Worm (Caenorhabditis elegans) whole organism, late embryonic: ENCODE results near the gene C02F5.12.

Experiments used
- C38D4.7 ChIP-seq: fragments of 200-800 bp; sonication (Bioruptor generic); optimal IDR thresholded peaks from 2 replicates; lab custom pipeline; 2018; ENCODE audit warnings: mild to moderate bottlenecking, missing genetic modification characterization, moderate library complexity, missing compliant biosample characterization
- F13H6.1 ChIP-seq: sonication (generic microtip); optimal IDR thresholded peaks from 2 replicates; lab custom pipeline; 2016; ENCODE audit warnings: missing genetic modification characterization, missing compliant biosample characterization
- K09A11.1 ChIP-seq: sonication (generic microtip); optimal IDR thresholded peaks from 2 replicates; lab custom pipeline; 2017; ENCODE audit warnings: antibody characterized with exemption, mild to moderate bottlenecking, missing genetic modification characterization, missing compliant biosample characterization; ENCODE audit not compliant: insufficient read depth
- T23F11.4 ChIP-seq: fragments of 200-800 bp; sonication (Bioruptor generic); optimal IDR thresholded peaks from 2 replicates; lab custom pipeline; 2018; ENCODE audit warnings: mild to moderate bottlenecking, missing genetic modification characterization, missing compliant biosample characterization
- ahr-1 ChIP-seq: sonication (generic microtip); optimal IDR thresholded peaks from 2 replicates; lab custom pipeline; 2016; ENCODE audit warnings: missing genetic modification characterization, missing compliant biosample characterization
- ceh-18 ChIP-seq: sonication (generic microtip); optimal IDR thresholded peaks from 2 replicates; lab custom pipeline; 2016; ENCODE audit warnings: missing genetic modification characterization, missing compliant biosample characterization
- ceh-2 ChIP-seq: sonication (generic microtip); optimal IDR thresholded peaks from 2 replicates; lab custom pipeline; 2016; ENCODE audit warnings: missing genotype, missing genetic modification characterization, missing compliant biosample characterization
- ceh-22 ChIP-seq: sonication (generic microtip); optimal IDR thresholded peaks from 2 replicates; lab custom pipeline; 2017; ENCODE audit warnings: missing biosample characterization, missing genetic modification characterization
- ceh-30 ChIP-seq: fragments of 150-350 bp; optimal IDR thresholded peaks from 2 replicates; lab custom pipeline; 2014; ENCODE audit warnings: missing biosample characterization, missing genetic modification characterization
- ceh-34 ChIP-seq: sonication (generic microtip); optimal IDR thresholded peaks from 2 replicates; lab custom pipeline; 2016; ENCODE audit warnings: mild to moderate bottlenecking, missing genetic modification characterization, missing compliant biosample characterization
- ceh-45 ChIP-seq: fragments of 200-800 bp; sonication (Bioruptor generic); IDR thresholded peaks from 2 replicates; pipeline ENCODE4 v1.3.6; 2022; ENCODE audit warnings: missing genetic modification reagents, missing genetic modification characterization, missing compliant biosample characterization
- ceh-6 ChIP-seq: fragments of 200-800 bp; sonication (Bioruptor generic); optimal IDR thresholded peaks from 2 replicates; lab custom pipeline; 2018; ENCODE audit warnings: mild to moderate bottlenecking, missing genetic modification characterization, missing compliant biosample characterization
- ceh-9 ChIP-seq: sonication (generic microtip); optimal IDR thresholded peaks from 2 replicates; lab custom pipeline; 2016; ENCODE audit warnings: mild to moderate bottlenecking, missing genetic modification characterization, inconsistent platforms, missing compliant biosample characterization
- dmd-4 ChIP-seq: sonication (generic microtip); optimal IDR thresholded peaks from 2 replicates; lab custom pipeline; 2016; ENCODE audit warnings: borderline replicate concordance, missing genetic modification characterization, missing compliant biosample characterization
- dve-1 ChIP-seq: sonication (generic microtip); optimal IDR thresholded peaks from 2 replicates; lab custom pipeline; 2017; ENCODE audit warnings: antibody characterized with exemption, mild to moderate bottlenecking, missing genetic modification characterization, missing compliant biosample characterization
- elt-2 ChIP-seq: sonication (generic microtip); optimal IDR thresholded peaks from 2 replicates; lab custom pipeline; 2016; ENCODE audit warnings: missing genetic modification reagents, missing genetic modification characterization, missing compliant biosample characterization
- ets-4 ChIP-seq: sonication (generic microtip); optimal IDR thresholded peaks from 2 replicates; lab custom pipeline; 2016; ENCODE audit warnings: missing genetic modification characterization, missing compliant biosample characterization
- eyg-1 ChIP-seq: sonication (generic microtip); optimal IDR thresholded peaks from 2 replicates; lab custom pipeline; 2016; ENCODE audit warnings: missing genotype, missing genetic modification characterization, missing compliant biosample characterization
- fax-1 ChIP-seq: sonication (generic microtip); optimal IDR thresholded peaks from 2 replicates; lab custom pipeline; 2016; ENCODE audit warnings: missing genotype, missing genetic modification characterization, missing compliant biosample characterization
- fkh-10 ChIP-seq: fragments of 150-350 bp; optimal IDR thresholded peaks from 2 replicates; lab custom pipeline; 2014; ENCODE audit warnings: missing biosample characterization, missing genetic modification reagents, missing genetic modification characterization
- gmeb-2 ChIP-seq: sonication (generic microtip); optimal IDR thresholded peaks from 2 replicates; lab custom pipeline; 2016; ENCODE audit warnings: missing genetic modification characterization, inconsistent platforms, missing compliant biosample characterization
- hlh-30 ChIP-seq: sonication (generic microtip); optimal IDR thresholded peaks from 2 replicates; lab custom pipeline; 2017; ENCODE audit warnings: antibody characterized with exemption, missing genetic modification characterization, missing compliant biosample characterization; ENCODE audit not compliant: insufficient read depth
- hlh-8 ChIP-seq: sonication (generic microtip); optimal IDR thresholded peaks from 2 replicates; lab custom pipeline; 2016; ENCODE audit warnings: missing genotype, missing genetic modification characterization, missing compliant biosample characterization
- lim-6 ChIP-seq: sonication (generic microtip); optimal IDR thresholded peaks from 2 replicates; lab custom pipeline; 2016; ENCODE audit warnings: missing genetic modification characterization, missing compliant biosample characterization
- lin-11 ChIP-seq: fragments of 200-800 bp; sonication (Bioruptor generic); optimal IDR thresholded peaks from 2 replicates; lab custom pipeline; 2018; ENCODE audit warnings: mild to moderate bottlenecking, missing genetic modification characterization, missing compliant biosample characterization
- madf-2 ChIP-seq: sonication (generic microtip); optimal IDR thresholded peaks from 2 replicates; lab custom pipeline; 2017; ENCODE audit warnings: missing genetic modification characterization, missing compliant biosample characterization
- mec-3 ChIP-seq: sonication (generic microtip); optimal IDR thresholded peaks from 2 replicates; lab custom pipeline; 2016; ENCODE audit warnings: borderline replicate concordance, missing genetic modification characterization, missing compliant biosample characterization
- nhr-11 ChIP-seq: fragments of 150-350 bp; optimal IDR thresholded peaks from 2 replicates; lab custom pipeline; 2014; ENCODE audit warnings: missing biosample characterization, missing genetic modification characterization
- nhr-232 ChIP-seq: sonication (generic microtip); optimal IDR thresholded peaks from 2 replicates; lab custom pipeline; 2016; ENCODE audit warnings: missing genetic modification characterization, missing compliant biosample characterization
- odd-2 ChIP-seq: sonication (generic microtip); optimal IDR thresholded peaks from 2 replicates; lab custom pipeline; 2017; ENCODE audit warnings: antibody characterized with exemption, mild to moderate bottlenecking, missing genetic modification characterization, missing compliant biosample characterization
- pat-9 ChIP-seq: fragments of 200-800 bp; sonication (Bioruptor generic); optimal IDR thresholded peaks from 2 replicates; lab custom pipeline; 2018; ENCODE audit warnings: mild to moderate bottlenecking, missing genetic modification characterization, moderate library complexity, missing compliant biosample characterization
- pax-1 ChIP-seq: fragments of 150-350 bp; optimal IDR thresholded peaks from 2 replicates; lab custom pipeline; 2014; ENCODE audit warnings: missing biosample characterization, missing genetic modification characterization
- rnt-1 ChIP-seq: sonication (generic microtip); optimal IDR thresholded peaks from 2 replicates; lab custom pipeline; 2016; ENCODE audit warnings: missing genetic modification characterization, missing compliant biosample characterization
- sdc-2 ChIP-seq: sonication (generic microtip); optimal IDR thresholded peaks from 2 replicates; lab custom pipeline; 2016; ENCODE audit warnings: missing genotype, missing genetic modification characterization, missing compliant biosample characterization
- sox-2 ChIP-seq: fragments of 200-800 bp; sonication (Bioruptor generic); IDR thresholded peaks from 2 replicates; pipeline ENCODE4 v1.3.6; 2022; ENCODE audit warnings: missing genetic modification reagents, missing genetic modification characterization, missing compliant biosample characterization
- tbx-2 ChIP-seq: sonication (generic microtip); optimal IDR thresholded peaks from 2 replicates; lab custom pipeline; 2016; ENCODE audit warnings: missing genetic modification characterization, missing compliant biosample characterization
- tbx-7 ChIP-seq: sonication (generic microtip); optimal IDR thresholded peaks from 2 replicates; lab custom pipeline; 2016; ENCODE audit warnings: missing genotype, missing genetic modification characterization, missing compliant biosample characterization
- ttx-3 ChIP-seq: sonication (generic microtip); optimal IDR thresholded peaks from 2 replicates; lab custom pipeline; 2016; ENCODE audit warnings: missing genetic modification reagents, missing genetic modification characterization, missing compliant biosample characterization
- unc-55 ChIP-seq: sonication (generic microtip); optimal IDR thresholded peaks from 2 replicates; lab custom pipeline; 2017; ENCODE audit warnings: missing biosample characterization, missing genetic modification reagents, missing genetic modification characterization
- unc-86 ChIP-seq: sonication (generic microtip); optimal IDR thresholded peaks from 2 replicates; lab custom pipeline; 2016; ENCODE audit warnings: missing genetic modification characterization, missing compliant biosample characterization
- ztf-16 ChIP-seq: sonication (generic microtip); optimal IDR thresholded peaks from 2 replicates; lab custom pipeline; 2017; ENCODE audit warnings: missing genetic modification characterization, missing compliant biosample characterization

Gene C02F5.12

ce11 chrIII:8237827-8238226 lies 5.0 kb downstream of the C02F5.12 start, which contains the start of gene tsp-2:
TSS of gene tsp-2 (minus strand) at chrIII:8237935.
- TF ChIP-seq ahr-1 (tag; lab: Kevin White, UChicago), result no peak
- peak; percentile 71 for TF ChIP-seq elt-2 (tag; lab: Kevin White, UChicago)

- TF ChIP-seq ztf-16 (tag; lab: Kevin White, UChicago), result no peak
- no peak for TF ChIP-seq madf-2
- TF ChIP-seq ceh-30 (tag; lab: Kevin White, UChicago), result no peak
- no peak for TF ChIP-seq pat-9 (tag; lab: Kevin White, UChicago)
- no peak for TF ChIP-seq sdc-2
- TF ChIP-seq hlh-30 (tag; lab: Kevin White, UChicago), result no peak
- no peak for TF ChIP-seq tbx-7
- TF ChIP-seq F13H6.1, result no peak
- no peak for TF ChIP-seq ceh-2
- no peak for TF ChIP-seq ceh-18 (tag; lab: Kevin White, UChicago)
- TF ChIP-seq hlh-8 (tag; lab: Kevin White, UChicago), result no peak
- no peak for TF ChIP-seq ceh-22 (tag; lab: Kevin White, UChicago)
- no peak for TF ChIP-seq pax-1
- TF ChIP-seq, all 69 proteins: peak for 0
Measured at ce11 chrIII:8235880-8236279, 6.9 kb downstream of the C02F5.12 start, which contains the start of gene C02F5.5. TSS of gene C02F5.5 (plus strand) at chrIII:8236180.

- no peak for TF ChIP-seq ets-4 (tag; lab: Kevin White, UChicago)
- no peak for TF ChIP-seq ceh-9 (tag; lab: Kevin White, UChicago)
- no peak for TF ChIP-seq ceh-2
- TF ChIP-seq sdc-2, result no peak
- TF ChIP-seq ceh-6 (GFP tag; lab: Kevin White, UChicago), result no peak
- no peak for TF ChIP-seq C38D4.7 (GFP tag; lab: Kevin White, UChicago)
- no peak for TF ChIP-seq eyg-1 (tag; lab: Kevin White, UChicago)
- TF ChIP-seq ttx-3 (tag; lab: Kevin White, UChicago), result no peak
- no peak for TF ChIP-seq ceh-30 (tag; lab: Kevin White, UChicago)
Measured at ce11 chrIII:8235358-8235757, 7.5 kb downstream of the C02F5.12 start, which contains the start of gene C02F5.14. TSS of gene C02F5.14 (minus strand) at chrIII:8235514.

ce11 chrIII:8232634-8233033 lies 10.2 kb downstream of the C02F5.12 start, which contains the start of gene henn-1:
TSS of gene henn-1 (plus strand) at chrIII:8232651.
- TF ChIP-seq ztf-16 (tag; lab: Kevin White, UChicago), result no peak
- no peak for TF ChIP-seq madf-2
- no peak for TF ChIP-seq T23F11.4 (GFP tag; lab: Kevin White, UChicago)

- no peak for TF ChIP-seq hlh-8 (tag; lab: Kevin White, UChicago)
- no peak for TF ChIP-seq fax-1 (tag; lab: Kevin White, UChicago)
- TF ChIP-seq K09A11.1 (tag; lab: Kevin White, UChicago), result no peak
- no peak for TF ChIP-seq dve-1 (tag; lab: Kevin White, UChicago)
- no peak for TF ChIP-seq lin-11 (tag; lab: Kevin White, UChicago)
- no peak for TF ChIP-seq sdc-2
- TF ChIP-seq eyg-1 (tag; lab: Kevin White, UChicago), result no peak
- no peak for TF ChIP-seq ztf-16 (tag; lab: Kevin White, UChicago)
- TF ChIP-seq dmd-4 (tag; lab: Kevin White, UChicago), result no peak
- no peak for TF ChIP-seq nhr-11 (tag; lab: Kevin White, UChicago)
Measured at ce11 chrIII:8229480-8229879, 13.3 kb downstream of the C02F5.12 start.

- TF ChIP-seq sox-2, result no peak
- TF ChIP-seq ceh-34 (tag; lab: Kevin White, UChicago), result no peak
- no peak for TF ChIP-seq gmeb-2 (tag; lab: Kevin White, UChicago)
- no peak for TF ChIP-seq tbx-2 (tag; lab: Kevin White, UChicago)
- no peak for TF ChIP-seq rnt-1 (tag; lab: Kevin White, UChicago)
- no peak for TF ChIP-seq lim-6 (tag; lab: Kevin White, UChicago)
- TF ChIP-seq mec-3 (tag; lab: Kevin White, UChicago), result no peak
- TF ChIP-seq eyg-1 (tag; lab: Kevin White, UChicago), result no peak
- TF ChIP-seq fkh-10 (GFP tag; lab: Kevin White, UChicago), result no peak
- TF ChIP-seq odd-2 (tag; lab: Kevin White, UChicago), result no peak
- TF ChIP-seq ceh-45 (GFP tag; lab: Robert Waterston, UW), result no peak
- no peak for TF ChIP-seq unc-55 (GFP tag; lab: Kevin White, UChicago)
- no peak for TF ChIP-seq nhr-232 (tag; lab: Kevin White, UChicago)
- no peak for TF ChIP-seq unc-86 (tag; lab: Kevin White, UChicago)
Measured at ce11 chrIII:8228916-8229315, 13.9 kb downstream of the C02F5.12 start.
